Fruit fly (Drosophila melanogaster) whole organism, embryonic: ENCODE measurements around the gene HipHop.

Experiments used
- Adf1 ChIP-seq: fragments of 200-800 bp; sonication (Bioruptor generic); IDR thresholded peaks from 2 replicates; pipeline ENCODE4 v1.3.6; 2022; ENCODE audit warnings: missing biosample characterization, missing genetic modification characterization
- Aef1 ChIP-seq: fragments of 200-800 bp; sonication (Bioruptor generic); IDR thresholded peaks from 3 replicates; pipeline ENCODE4 v1.3.6; 2022; ENCODE audit warnings: missing biosample characterization, missing genetic modification characterization
- CG10274 ChIP-seq: fragments of 200-800 bp; sonication (Bioruptor generic); optimal IDR thresholded peaks from 3 replicates; lab custom pipeline; 2017; ENCODE audit warnings: missing biosample characterization, mild to moderate bottlenecking, missing genetic modification characterization
- CG10654 ChIP-seq: fragments of 200-800 bp; sonication (Bioruptor generic); optimal IDR thresholded peaks from 2 replicates; lab custom pipeline; 2016; ENCODE audit warnings: missing biosample characterization, missing genetic modification characterization
- CG12071 ChIP-seq: fragments of 200-800 bp; sonication (Bioruptor generic); optimal IDR thresholded peaks from 3 replicates; lab custom pipeline; 2018; ENCODE audit warnings: missing biosample characterization, mild to moderate bottlenecking, missing genetic modification characterization
- CG12104 ChIP-seq: fragments of 200-800 bp; sonication (Bioruptor generic); optimal IDR thresholded peaks from 3 replicates; lab custom pipeline; 2016; ENCODE audit warnings: missing biosample characterization, missing genetic modification characterization
- CG1233 ChIP-seq: fragments of 200-800 bp; sonication (Bioruptor generic); optimal IDR thresholded peaks from 4 replicates; lab custom pipeline; 2018; ENCODE audit warnings: missing biosample characterization, mild to moderate bottlenecking, missing genetic modification characterization
- CG13894 ChIP-seq: fragments of 200-800 bp; sonication (Bioruptor generic); optimal IDR thresholded peaks from 3 replicates; lab custom pipeline; 2018; ENCODE audit warnings: missing biosample characterization, mild to moderate bottlenecking, missing genetic modification characterization, moderate library complexity
- CG14441 ChIP-seq: fragments of 200-800 bp; sonication (Bioruptor generic); IDR thresholded peaks from 2 replicates; pipeline ENCODE4 v1.3.6; 2022; ENCODE audit warnings: missing biosample characterization, missing genetic modification characterization
- CG14667 ChIP-seq: fragments of 200-800 bp; sonication (Bioruptor generic); IDR thresholded peaks from 2 replicates; pipeline ENCODE4 v1.3.6; 2022; ENCODE audit warnings: missing biosample characterization, missing genetic modification characterization
- CG14860 ChIP-seq: fragments of 200-800 bp; sonication (Bioruptor generic); IDR thresholded peaks from 3 replicates; pipeline ENCODE4 v1.3.6; 2022; ENCODE audit warnings: missing biosample characterization, missing genetic modification characterization; ENCODE audit not compliant: partially characterized antibody
- CG17802 ChIP-seq: fragments of 200-800 bp; sonication (Bioruptor generic); optimal IDR thresholded peaks from 2 replicates; lab custom pipeline; 2018; ENCODE audit warnings: missing biosample characterization, mild to moderate bottlenecking, missing genetic modification characterization, moderate library complexity
- CG17829 ChIP-seq: fragments of 200-800 bp; optimal IDR thresholded peaks from 2 replicates; lab custom pipeline; 2019; ENCODE audit warnings: missing biosample characterization, mild to moderate bottlenecking, missing genetic modification characterization, moderate library complexity
- CG18476 ChIP-seq: fragments of 200-800 bp; sonication (Bioruptor generic); optimal IDR thresholded peaks from 2 replicates; lab custom pipeline; 2016; ENCODE audit warnings: missing biosample characterization, mild to moderate bottlenecking, missing genetic modification characterization
- CG18619 ChIP-seq: fragments of 200-800 bp; sonication (Bioruptor generic); optimal IDR thresholded peaks from 3 replicates; lab custom pipeline; 2017; ENCODE audit warnings: missing biosample characterization, mild to moderate bottlenecking, missing genetic modification characterization
- CG4820 ChIP-seq: fragments of 200-800 bp; sonication (Bioruptor generic); optimal IDR thresholded peaks from 3 replicates; lab custom pipeline; 2016; ENCODE audit warnings: missing biosample characterization, missing genetic modification characterization
- CG5953 ChIP-seq: fragments of 200-800 bp; sonication (Bioruptor generic); IDR thresholded peaks from 2 replicates; pipeline ENCODE4 v1.3.6; 2022; ENCODE audit warnings: missing biosample characterization, missing genetic modification characterization
- CG7271 ChIP-seq: fragments of 200-800 bp; sonication (Bioruptor generic); optimal IDR thresholded peaks from 2 replicates; lab custom pipeline; 2018; ENCODE audit warnings: missing biosample characterization, mild to moderate bottlenecking, missing genetic modification characterization, moderate library complexity
- CG8281 ChIP-seq: fragments of 200-800 bp; sonication (Bioruptor generic); optimal IDR thresholded peaks from 2 replicates; lab custom pipeline; 2018; ENCODE audit warnings: missing biosample characterization, mild to moderate bottlenecking, missing genetic modification characterization, moderate library complexity
- CG9437 ChIP-seq: fragments of 200-800 bp; sonication (Bioruptor generic); optimal IDR thresholded peaks from 2 replicates; lab custom pipeline; 2018; ENCODE audit warnings: missing biosample characterization, mild to moderate bottlenecking, missing genetic modification characterization
- CG9609 ChIP-seq: fragments of 200-800 bp; sonication (Bioruptor generic); optimal IDR thresholded peaks from 3 replicates; lab custom pipeline; 2016; ENCODE audit warnings: missing biosample characterization, missing genetic modification characterization
- CrebB ChIP-seq: fragments of 200-800 bp; sonication (Bioruptor generic); optimal IDR thresholded peaks from 3 replicates; lab custom pipeline; 2018; ENCODE audit warnings: missing biosample characterization, mild to moderate bottlenecking, missing genetic modification characterization
- Dip3 ChIP-seq: fragments of 200-800 bp; sonication (Bioruptor generic); optimal IDR thresholded peaks from 3 replicates; lab custom pipeline; 2016; ENCODE audit warnings: missing biosample characterization, missing genetic modification characterization
- Doc2 ChIP-seq: fragments of 200-800 bp; sonication (Bioruptor generic); IDR thresholded peaks from 2 replicates; pipeline ENCODE4 v1.3.6; 2022; ENCODE audit warnings: missing biosample characterization, missing genetic modification characterization
- E2f1 ChIP-seq: fragments of 200-800 bp; sonication (Bioruptor generic); IDR thresholded peaks from 2 replicates; pipeline ENCODE4 v1.3.6; 2022; ENCODE audit warnings: missing biosample characterization, missing genetic modification characterization
- E2f2 ChIP-seq: fragments of 200-800 bp; sonication (Bioruptor generic); IDR thresholded peaks from 2 replicates; pipeline ENCODE4 v1.3.6; 2022; ENCODE audit warnings: missing biosample characterization, missing genetic modification characterization
- Ets65A ChIP-seq: fragments of 200-800 bp; sonication (Bioruptor generic); peaks from one replicate; lab custom pipeline; 2016; ENCODE audit warnings: missing biosample characterization, missing genetic modification characterization
- H15 ChIP-seq: fragments of 200-800 bp; sonication (Bioruptor generic); IDR thresholded peaks from 3 replicates; pipeline ENCODE4 v1.3.6; 2022; ENCODE audit warnings: missing biosample characterization, missing genetic modification characterization
- HLHmδ ChIP-seq: fragments of 200-800 bp; sonication (Bioruptor generic); optimal IDR thresholded peaks from 2 replicates; lab custom pipeline; 2018; ENCODE audit warnings: missing biosample characterization, mild to moderate bottlenecking, missing genetic modification characterization, moderate library complexity
- HmgZ ChIP-seq: fragments of 200-800 bp; sonication (Bioruptor generic); optimal IDR thresholded peaks from 2 replicates; lab custom pipeline; 2018; ENCODE audit warnings: missing biosample characterization, mild to moderate bottlenecking, missing genetic modification characterization
- MBD-R2 ChIP-seq: fragments of 200-800 bp; sonication (Bioruptor generic); IDR thresholded peaks from 2 replicates; pipeline ENCODE4 v1.3.6; 2022; ENCODE audit warnings: missing biosample characterization, missing genetic modification characterization
- Nf-YC ChIP-seq: fragments of 200-800 bp; optimal IDR thresholded peaks from 3 replicates; lab custom pipeline; 2019; ENCODE audit warnings: missing biosample characterization, mild to moderate bottlenecking, missing genetic modification characterization, moderate library complexity
- Oli ChIP-seq: fragments of 200-800 bp; sonication (Bioruptor generic); optimal IDR thresholded peaks from 2 replicates; lab custom pipeline; 2018; ENCODE audit warnings: missing biosample characterization, mild to moderate bottlenecking, missing genetic modification characterization, moderate library complexity
- Optix ChIP-seq: fragments of 200-800 bp; sonication (Bioruptor generic); IDR thresholded peaks from 3 replicates; pipeline ENCODE4 v1.3.6; 2022; ENCODE audit warnings: missing biosample characterization, missing genetic modification characterization
- Side ChIP-seq: fragments of 200-800 bp; sonication (Bioruptor generic); optimal IDR thresholded peaks from 2 replicates; lab custom pipeline; 2016; ENCODE audit warnings: missing biosample characterization, missing genetic modification characterization
- Stat92E ChIP-seq, 3 experiments: fragments of >200 bp in 2 of 3; fragments of 200-800 bp in 1 of 3; sonication (Bioruptor generic) in 1 of 3; optimal IDR thresholded peaks; 2 replicates each; lab custom pipeline; 2017 to 2019; ENCODE audit warnings: missing biosample characterization in 3 of 3, missing genetic modification characterization in 3 of 3, mild to moderate bottlenecking in 1 of 3, moderate library complexity in 1 of 3
- Usf ChIP-seq: fragments of 200-800 bp; sonication (Bioruptor generic); optimal IDR thresholded peaks from 2 replicates; lab custom pipeline; 2017; ENCODE audit warnings: missing genotype, missing biosample characterization, missing genetic modification characterization
- bowl ChIP-seq: fragments of 200-800 bp; sonication (Bioruptor generic); IDR thresholded peaks from 2 replicates; pipeline ENCODE4 v1.3.6; 2022; ENCODE audit warnings: missing biosample characterization, missing genetic modification characterization
- cad ChIP-seq: fragments of >200 bp; optimal IDR thresholded peaks from 2 replicates; lab custom pipeline; 2017; ENCODE audit warnings: missing biosample characterization, missing genetic modification characterization
- crc ChIP-seq: fragments of 200-800 bp; sonication (Bioruptor generic); optimal IDR thresholded peaks from 2 replicates; lab custom pipeline; 2016; ENCODE audit warnings: missing biosample characterization, missing genetic modification characterization
- dan ChIP-seq: fragments of 200-800 bp; sonication (Bioruptor generic); IDR thresholded peaks from 2 replicates; pipeline ENCODE4 v1.3.6; 2022; ENCODE audit warnings: missing biosample characterization, missing genetic modification characterization
- en ChIP-seq: fragments of 200-800 bp; sonication (Bioruptor generic); optimal IDR thresholded peaks from 2 replicates; lab custom pipeline; 2016; ENCODE audit warnings: missing biosample characterization, missing genetic modification characterization
- ewg ChIP-seq: fragments of 200-800 bp; sonication (Bioruptor generic); optimal IDR thresholded peaks from 3 replicates; lab custom pipeline; 2017; ENCODE audit warnings: mild to moderate bottlenecking, missing biosample characterization, missing genetic modification reagents, missing genetic modification characterization
- jing ChIP-seq: fragments of 200-800 bp; sonication (Bioruptor generic); optimal IDR thresholded peaks from 2 replicates; lab custom pipeline; 2018; ENCODE audit warnings: missing biosample characterization, mild to moderate bottlenecking, missing genetic modification characterization
- ken ChIP-seq: fragments of 200-800 bp; sonication (Bioruptor generic); IDR thresholded peaks from 3 replicates; pipeline ENCODE4 v1.3.6; 2022; ENCODE audit warnings: missing biosample characterization, missing genetic modification characterization
- kni ChIP-seq: fragments of 200-800 bp; sonication (Bioruptor generic); optimal IDR thresholded peaks from 3 replicates; lab custom pipeline; 2017; ENCODE audit warnings: mild to moderate bottlenecking, missing biosample characterization, missing genetic modification reagents, missing genetic modification characterization
- pan ChIP-seq, 4 experiments: fragments of >200 bp in 3 of 4; fragments of 200-800 bp in 1 of 4; sonication (Bioruptor generic) in 1 of 4; optimal IDR thresholded peaks in 3 of 4; IDR thresholded peaks in 1 of 4; 2 replicates each; pipeline versions ENCODE4 v1.3.6 to Lab custom; 2017 to 2022; ENCODE audit warnings: missing biosample characterization in 2 of 4, missing genetic modification characterization in 2 of 4, mixed read lengths in 1 of 4
- peb ChIP-seq: fragments of 200-800 bp; sonication (Bioruptor generic); IDR thresholded peaks from 2 replicates; pipeline ENCODE4 v1.3.6; 2022; ENCODE audit warnings: missing biosample characterization, missing genetic modification characterization
- run ChIP-seq: fragments of 200-800 bp; sonication (Bioruptor generic); optimal IDR thresholded peaks from 3 replicates; lab custom pipeline; 2018; ENCODE audit warnings: missing biosample characterization, mild to moderate bottlenecking, missing genetic modification characterization
- sisA ChIP-seq: fragments of 200-800 bp; sonication (Bioruptor generic); IDR thresholded peaks from 2 replicates; pipeline ENCODE4 v1.3.6; 2022; ENCODE audit warnings: missing biosample characterization, missing genetic modification characterization
- tin ChIP-seq: fragments of 200-800 bp; sonication (Bioruptor generic); optimal IDR thresholded peaks from 3 replicates; lab custom pipeline; 2016; ENCODE audit warnings: missing biosample characterization, missing genetic modification characterization

HipHop gene

dm6 chr3L:18848436-18848835 lies 27.5 kb downstream of the HipHop start (continued):
- TF ChIP-seq CG17802 (no peak), CG10654 (GFP tag; lab: Kevin White, UChicago) (peak; percentile 50), kni (GFP tag; lab: Kevin White, UChicago) (no peak), E2f1 (GFP tag; lab: Robert Waterston, UW) (no peak; the same call in 1 of the 2 replicates), Stat92E (GFP tag; optimal IDR thresholded peaks at IDR 0.05; lab: Kevin White, UChicago) (no peak), E2f2 (GFP tag; lab: Robert Waterston, UW) (peak; percentile 37; the same call in 1 of the 2 replicates), Optix (no peak), CG10274 (peak; percentile 29), Doc2 (GFP tag; lab: Robert Waterston, UW) (no peak), Adf1 (GFP tag; lab: Robert Waterston, UW) (no peak), bowl (GFP tag; lab: Robert Waterston, UW) (no peak; the same call in 1 of the 2 replicates), Usf (GFP tag; lab: Kevin White, UChicago) (no peak), Side (peak; percentile 84), run (tag; lab: Kevin White, UChicago) (no peak), CG14667 (GFP tag; lab: Robert Waterston, UW) (no peak), CG17829 (tag; lab: Kevin White, UChicago) (peak; percentile 75), CG9437 (GFP tag; lab: Kevin White, UChicago) (peak; percentile 52), CG5953 (no peak), CG1233 (peak; percentile 71), Nf-YC (tag; lab: Kevin White, UChicago) (peak; percentile 52), cad (GFP tag; lab: Kevin White, UChicago) (no peak), CG7271 (tag; lab: Kevin White, UChicago) (peak; percentile 44), CG18476 (peak; percentile 9), CrebB (peak; percentile 36), CG12104 (GFP tag; lab: Kevin White, UChicago) (peak; percentile 50), crc (GFP tag; lab: Kevin White, UChicago) (peak; percentile 22), dan (GFP tag; lab: Robert Waterston, UW) (no peak), CG13894 (tag; lab: Kevin White, UChicago) (peak; percentile 17), CG14860 (GFP tag; lab: Robert Waterston, UW) (no peak), peb (GFP tag; lab: Robert Waterston, UW) (no peak), CG18619 (GFP tag; lab: Kevin White, UChicago) (peak; percentile 59), tin (GFP tag; lab: Kevin White, UChicago) (peak; percentile 58), HmgZ (peak; percentile 78), pan (optimal IDR thresholded peaks at IDR 0.05; lab: Kevin White, UChicago) (no peak), pan (GFP tag; optimal IDR thresholded peaks at IDR 0.05 in 1 of 2, IDR thresholded peaks at IDR 0.05 in 1 of 2) (peak in 1 of 2 experiments; percentile 65), H15 (no peak; the same call in 2 of the 3 replicates), ken (GFP tag; lab: Robert Waterston, UW) (no peak; the same call in 2 of the 3 replicates), HLHmδ (GFP tag; lab: Kevin White, UChicago) (no peak), Aef1 (GFP tag; lab: Robert Waterston, UW) (no peak; the same call in 2 of the 3 replicates), Dip3 (peak; percentile 76), CG12071 (GFP tag; lab: Kevin White, UChicago) (no peak), ewg (peak; percentile 62), en (GFP tag; lab: Kevin White, UChicago) (peak; percentile 60), CG4820 (GFP tag; lab: Kevin White, UChicago) (peak; percentile 40), CG14441 (no peak), MBD-R2 (no peak), sisA (GFP tag; lab: Robert Waterston, UW) (no peak), Ets65A (GFP tag; lab: Kevin White, UChicago) (peak; percentile 91), jing (GFP tag; lab: Kevin White, UChicago) (peak; percentile 16), CG8281 (peak; percentile 17), CG9609 (GFP tag; lab: Kevin White, UChicago) (peak; percentile 61), Oli (tag; lab: Kevin White, UChicago) (peak; percentile 53)
